Worm (Caenorhabditis elegans) whole organism, L1 larva: ENCODE measurements around the gene nars-2.

Experiments
- C04F5.9 ChIP-seq: sonication (generic microtip); optimal IDR thresholded peaks from 2 replicates; lab custom pipeline; 2016; ENCODE audit warnings: missing genetic modification characterization, missing compliant biosample characterization
- C16A3.4 ChIP-seq: fragments of 150-350 bp; optimal IDR thresholded peaks from 2 replicates; lab custom pipeline; 2014; ENCODE audit warnings: missing biosample characterization, missing genetic modification characterization
- F16B12.6 ChIP-seq: fragments of 150-350 bp; optimal IDR thresholded peaks from 2 replicates; lab custom pipeline; 2014; ENCODE audit warnings: missing biosample characterization, missing genetic modification characterization
- blmp-1 ChIP-seq: fragments of 150-350 bp; optimal IDR thresholded peaks from 2 replicates; lab custom pipeline; 2014; ENCODE audit warnings: missing biosample characterization, missing genetic modification characterization
- ceh-63 ChIP-seq: fragments of 200-800 bp; sonication (Bioruptor generic); optimal IDR thresholded peaks from 2 replicates; lab custom pipeline; 2018; ENCODE audit warnings: mild to moderate bottlenecking, missing genetic modification characterization, missing compliant biosample characterization
- ceh-8 ChIP-seq: fragments of 200-800 bp; sonication (Bioruptor generic); optimal IDR thresholded peaks from 2 replicates; lab custom pipeline; 2018; ENCODE audit warnings: mild to moderate bottlenecking, missing genetic modification characterization, moderate library complexity, missing compliant biosample characterization
- ceh-82 ChIP-seq, 3 experiments: fragments of 150-350 bp in 1 of 3; sonication (generic microtip) in 2 of 3; optimal IDR thresholded peaks; 2 replicates each; lab custom pipeline; 2014 to 2017; ENCODE audit warnings: missing biosample characterization in 3 of 3, missing genetic modification characterization in 3 of 3
- ceh-88 ChIP-seq: fragments of 200-800 bp; sonication (Bioruptor generic); IDR thresholded peaks from 2 replicates; pipeline ENCODE4 v1.3.6; 2022; ENCODE audit warnings: missing genetic modification characterization, missing compliant biosample characterization
- dsc-1 ChIP-seq: sonication (generic microtip); optimal IDR thresholded peaks from 2 replicates; lab custom pipeline; 2016; ENCODE audit warnings: mild to moderate bottlenecking, missing genetic modification characterization, missing compliant biosample characterization
- efl-1 ChIP-seq, 4 experiments: fragments of 150-350 bp; optimal IDR thresholded peaks in 3 of 4; peaks in 1 of 4; 1 replicate in 1 of 4; 2 replicates in 3 of 4; lab custom pipeline; 2014; ENCODE audit warnings: missing biosample characterization in 2 of 4, missing genetic modification characterization in 2 of 4, missing genetic modification reagents in 2 of 4
- egl-27 ChIP-seq, 2 experiments: fragments of 150-350 bp in 1 of 2; sonication (generic microtip); optimal IDR thresholded peaks; 3 replicates each; lab custom pipeline; 2017 to 2018; ENCODE audit warnings: missing biosample characterization in 2 of 2, missing genetic modification characterization in 2 of 2, missing genetic modification reagents in 2 of 2
- ets-5 ChIP-seq: fragments of 200-800 bp; sonication (Bioruptor generic); IDR thresholded peaks from 2 replicates; pipeline ENCODE4 v1.3.6; 2022; ENCODE audit warnings: missing genetic modification characterization, missing compliant biosample characterization
- hpl-2 ChIP-seq: fragments of 150-350 bp; optimal IDR thresholded peaks from 2 replicates; lab custom pipeline; 2014; ENCODE audit warnings: missing biosample characterization, missing genetic modification reagents, missing genetic modification characterization
- irx-1 ChIP-seq: sonication (generic microtip); optimal IDR thresholded peaks from 2 replicates; lab custom pipeline; 2016; ENCODE audit warnings: missing genetic modification characterization, missing compliant biosample characterization
- jun-1 ChIP-seq: fragments of 150-350 bp; optimal IDR thresholded peaks from 2 replicates; lab custom pipeline; 2014; ENCODE audit warnings: missing biosample characterization, missing genetic modification reagents, missing genetic modification characterization
- lin-13 ChIP-seq: fragments of 150-350 bp; optimal IDR thresholded peaks from 2 replicates; lab custom pipeline; 2014; ENCODE audit warnings: missing biosample characterization, missing genetic modification reagents, missing genetic modification characterization
- lin-14 ChIP-seq: fragments of 200-800 bp; sonication (Bioruptor generic); optimal IDR thresholded peaks from 2 replicates; lab custom pipeline; 2018; ENCODE audit warnings: mild to moderate bottlenecking, missing genetic modification characterization, moderate library complexity, missing compliant biosample characterization
- lin-15B ChIP-seq: fragments of 150-350 bp; sonication (generic microtip); optimal IDR thresholded peaks from 3 replicates; lab custom pipeline; 2014; ENCODE audit warnings: missing biosample characterization, missing genetic modification characterization
- lin-39 ChIP-seq: fragments of 150-350 bp; optimal IDR thresholded peaks from 2 replicates; lab custom pipeline; 2014; ENCODE audit warnings: missing biosample characterization, missing genetic modification reagents, missing genetic modification characterization
- mdl-1 ChIP-seq, 2 experiments: fragments of 150-350 bp; optimal IDR thresholded peaks; 2 replicates each; lab custom pipeline; 2014 to 2017; ENCODE audit warnings: missing biosample characterization in 2 of 2, missing genetic modification characterization in 2 of 2, inconsistent platforms in 1 of 2
- mef-2 ChIP-seq: fragments of 150-350 bp; optimal IDR thresholded peaks from 2 replicates; lab custom pipeline; 2014; ENCODE audit warnings: missing biosample characterization, missing genetic modification characterization
- mep-1 ChIP-seq: fragments of 150-350 bp; optimal IDR thresholded peaks from 2 replicates; lab custom pipeline; 2014; ENCODE audit warnings: missing biosample characterization, missing genetic modification characterization
- nhr-20 ChIP-seq: sonication (generic microtip); optimal IDR thresholded peaks from 2 replicates; lab custom pipeline; 2016; ENCODE audit warnings: mild to moderate bottlenecking, missing genetic modification characterization, missing compliant biosample characterization
- nhr-28 ChIP-seq: fragments of 150-350 bp; optimal IDR thresholded peaks from 2 replicates; lab custom pipeline; 2014; ENCODE audit warnings: missing biosample characterization, missing genetic modification characterization
- nhr-71 ChIP-seq: sonication (generic microtip); optimal IDR thresholded peaks from 2 replicates; lab custom pipeline; 2016; ENCODE audit warnings: mild to moderate bottlenecking, missing genetic modification characterization, moderate library complexity, missing compliant biosample characterization
- nhr-77 ChIP-seq: fragments of 150-350 bp; optimal IDR thresholded peaks from 2 replicates; lab custom pipeline; 2014; ENCODE audit warnings: missing biosample characterization, missing genetic modification characterization
- nhr-84 ChIP-seq: sonication (generic microtip); optimal IDR thresholded peaks from 2 replicates; lab custom pipeline; 2017; ENCODE audit warnings: missing biosample characterization, missing genetic modification characterization
- nhr-85 ChIP-seq: sonication (generic microtip); peaks from one replicate; lab custom pipeline; 2016; ENCODE audit warnings: missing genetic modification characterization, inconsistent platforms, missing compliant biosample characterization
- nhr-90 ChIP-seq: sonication (generic microtip); optimal IDR thresholded peaks from 2 replicates; lab custom pipeline; 2016; ENCODE audit warnings: mild to moderate bottlenecking, missing genetic modification characterization, missing compliant biosample characterization; ENCODE audit not compliant: poor library complexity
- pag-3 ChIP-seq: sonication (generic microtip); optimal IDR thresholded peaks from 2 replicates; lab custom pipeline; 2017; ENCODE audit warnings: missing genetic modification characterization, mild to moderate bottlenecking, missing compliant biosample characterization, antibody characterized with exemption, borderline replicate concordance; ENCODE audit not compliant: insufficient read depth
- snpc-4 ChIP-seq: fragments of 150-350 bp; optimal IDR thresholded peaks from 2 replicates; lab custom pipeline; 2014; ENCODE audit warnings: missing biosample characterization, missing genetic modification characterization
- snu-23 ChIP-seq: sonication (generic microtip); optimal IDR thresholded peaks from 2 replicates; lab custom pipeline; 2016; ENCODE audit warnings: missing genetic modification characterization, missing compliant biosample characterization
- swsn-7 ChIP-seq: sonication (generic microtip); optimal IDR thresholded peaks from 2 replicates; lab custom pipeline; 2016; ENCODE audit warnings: missing genetic modification characterization, missing compliant biosample characterization
- unc-30 ChIP-seq: sonication (generic microtip); optimal IDR thresholded peaks from 2 replicates; lab custom pipeline; 2017; ENCODE audit warnings: missing biosample characterization, missing genetic modification characterization
- unc-86 ChIP-seq: sonication (generic microtip); optimal IDR thresholded peaks from 2 replicates; lab custom pipeline; 2016; ENCODE audit warnings: missing genetic modification characterization, missing compliant biosample characterization
- unc-98 ChIP-seq: fragments of 200-800 bp; sonication (Bioruptor generic); IDR thresholded peaks from 2 replicates; pipeline ENCODE4 v1.3.6; 2022; ENCODE audit warnings: missing genetic modification characterization, missing compliant biosample characterization
- xbp-1 ChIP-seq: sonication (generic microtip); optimal IDR thresholded peaks from 2 replicates; lab custom pipeline; 2016; ENCODE audit warnings: missing genetic modification characterization, missing compliant biosample characterization
- zip-4 ChIP-seq: fragments of 200-800 bp; sonication (Bioruptor generic); optimal IDR thresholded peaks from 2 replicates; lab custom pipeline; 2018; ENCODE audit warnings: mild to moderate bottlenecking, missing genetic modification characterization, moderate library complexity, missing compliant biosample characterization
- ztf-11 ChIP-seq, 2 experiments: sonication (generic microtip); optimal IDR thresholded peaks; 2 replicates each; lab custom pipeline; 2016 to 2017; ENCODE audit warnings: missing genetic modification characterization in 2 of 2, missing biosample characterization in 1 of 2, missing compliant biosample characterization in 1 of 2

The nars-2 gene

DNA sequence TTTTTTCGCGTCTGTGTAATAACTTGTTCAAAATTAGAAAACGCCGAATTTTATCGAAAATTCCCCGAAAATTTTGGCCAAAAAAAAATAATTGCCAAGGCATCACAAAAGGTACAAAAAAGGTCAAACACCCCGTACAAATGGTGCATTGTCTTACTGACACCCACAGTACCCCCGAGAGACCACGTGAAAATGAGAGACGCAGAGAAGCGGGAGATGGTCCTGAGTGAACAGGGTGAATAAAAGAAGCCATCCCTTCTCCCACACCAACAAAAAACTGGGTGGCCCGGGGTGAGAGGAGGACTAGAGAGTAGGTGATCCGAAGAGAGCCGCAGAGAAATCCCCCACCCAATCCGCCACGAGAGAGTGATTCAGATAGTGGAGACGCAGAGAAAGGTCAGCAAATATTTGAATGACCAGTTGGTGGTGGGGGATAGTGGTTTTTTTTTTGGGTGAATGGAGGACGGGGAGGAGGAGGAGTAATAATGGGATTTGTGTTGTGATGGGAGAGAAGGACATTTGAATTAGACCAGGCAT, 19.2 kb downstream of the nars-2 start:
- peak in 1 of 2 experiments; percentile 22 for TF ChIP-seq ztf-11 (tag; optimal IDR thresholded peaks at IDR 0.05; lab: Kevin White, UChicago)
- no peak for TF ChIP-seq lin-15B (tag; lab: Kevin White, UChicago)

DNA sequence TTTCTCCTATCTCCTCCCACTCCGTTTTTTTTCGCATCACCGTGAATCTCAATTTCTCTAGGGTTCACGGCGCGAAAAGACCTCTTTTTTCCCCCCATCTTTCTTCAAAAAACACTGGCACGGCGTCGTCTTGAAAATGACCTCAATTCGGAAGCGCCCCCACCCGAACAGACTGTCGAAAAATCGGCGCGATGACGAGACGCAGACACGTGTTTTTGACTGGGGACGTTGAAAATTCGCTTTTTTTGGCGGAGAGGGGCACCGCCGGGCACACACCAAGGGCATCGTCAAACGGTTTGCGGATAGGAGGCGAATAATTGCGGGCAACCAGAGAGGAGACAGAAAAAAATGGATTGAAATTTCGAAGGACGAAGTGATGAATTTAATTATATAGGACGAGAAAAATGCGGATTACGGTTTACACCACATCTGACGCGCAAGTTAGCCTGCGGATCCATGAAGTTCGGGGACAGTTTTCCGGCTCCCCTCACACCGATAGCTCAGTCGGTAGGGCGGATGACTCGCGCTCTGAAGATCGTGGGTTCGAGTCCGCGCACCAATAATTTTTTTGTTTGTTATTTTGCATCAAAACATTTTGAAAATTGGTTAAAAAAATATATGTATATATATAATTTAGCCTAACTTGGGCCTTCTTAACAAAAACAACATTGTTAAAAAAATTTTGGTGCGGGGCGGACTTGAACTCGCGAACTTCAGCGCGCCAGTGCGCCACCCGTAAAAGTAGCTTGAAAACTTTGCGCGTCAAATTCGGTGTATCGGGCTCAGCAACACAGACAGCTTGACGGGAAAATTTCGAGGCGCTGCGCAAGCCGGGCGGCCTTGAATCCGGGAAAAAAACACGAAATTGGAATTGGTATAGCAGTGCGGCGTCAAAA, 21.8 kb downstream of the nars-2 start:
- TF ChIP-seq lin-13 (GFP tag; lab: Kevin White, UChicago) (no peak), xbp-1 (no peak), jun-1 (no peak), snpc-4 (no peak), lin-14 (GFP tag; lab: Kevin White, UChicago) (peak; percentile 60), zip-4 (no peak), ceh-8 (GFP tag; lab: Kevin White, UChicago) (no peak), ets-5 (GFP tag; lab: Robert Waterston, UW) (no peak), nhr-90 (no peak), ztf-11 (tag; optimal IDR thresholded peaks at IDR 0.05; lab: Kevin White, UChicago) (no peak), mep-1 (tag; lab: Kevin White, UChicago) (peak; percentile 39), ceh-82 (tag; optimal IDR thresholded peaks at IDR 0.05; lab: Kevin White, UChicago) (no peak), nhr-85 (tag; lab: Kevin White, UChicago) (peak; percentile 57), irx-1 (no peak), blmp-1 (peak; percentile 87), pag-3 (tag; lab: Kevin White, UChicago) (no peak), C16A3.4 (tag; lab: Kevin White, UChicago) (no peak), nhr-77 (tag; lab: Kevin White, UChicago) (no peak), hpl-2 (no peak), unc-30 (tag; lab: Kevin White, UChicago) (no peak), snu-23 (GFP tag; lab: Kevin White, UChicago) (no peak), unc-86 (no peak), nhr-28 (tag; lab: Kevin White, UChicago) (no peak), efl-1 (optimal IDR thresholded peaks at IDR 0.05; lab: Kevin White, UChicago) (no peak), efl-1 (GFP tag; optimal IDR thresholded peaks at IDR 0.05 in 1 of 2; lab: Kevin White, UChicago) (peak in 1 of 2 experiments; percentile 87), ceh-88 (GFP tag; lab: Robert Waterston, UW) (no peak)

DNA sequence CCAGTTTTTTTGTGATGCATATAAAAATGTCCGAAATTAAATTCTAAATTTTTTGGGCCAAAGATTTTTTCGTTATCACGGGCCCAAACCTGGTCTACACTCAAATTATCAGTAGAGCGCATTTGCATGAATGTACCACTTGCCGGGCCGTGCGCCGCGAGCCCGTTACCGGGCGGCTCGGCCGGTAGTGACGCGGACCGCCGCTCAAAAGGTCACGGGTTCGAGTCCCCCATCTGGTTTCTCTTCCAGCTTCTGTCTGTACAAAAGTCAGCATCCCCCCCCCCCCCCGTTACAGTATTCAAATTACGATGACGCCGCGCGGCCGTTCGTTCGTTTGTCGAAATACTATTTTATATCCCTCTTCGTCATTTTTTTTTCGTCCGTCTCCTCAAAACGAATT, 23.2 kb downstream of the nars-2 start:
- TF ChIP-seq mdl-1 (tag; optimal IDR thresholded peaks at IDR 0.05; lab: Kevin White, UChicago) (no peak), lin-15B (tag; lab: Kevin White, UChicago) (no peak), hpl-2 (no peak), swsn-7 (tag; lab: Kevin White, UChicago) (no peak), nhr-84 (tag; lab: Kevin White, UChicago) (no peak), dsc-1 (tag; lab: Kevin White, UChicago) (no peak), C04F5.9 (tag; lab: Kevin White, UChicago) (no peak), unc-98 (GFP tag; lab: Robert Waterston, UW) (no peak), F16B12.6 (tag; lab: Kevin White, UChicago) (no peak), ceh-63 (GFP tag; lab: Kevin White, UChicago) (no peak), nhr-20 (tag; lab: Kevin White, UChicago) (no peak), nhr-90 (no peak), nhr-85 (tag; lab: Kevin White, UChicago) (no peak), blmp-1 (no peak), mef-2 (tag; lab: Kevin White, UChicago) (no peak), nhr-71 (tag; lab: Kevin White, UChicago) (no peak), lin-39 (tag; lab: Kevin White, UChicago) (no peak), egl-27 (tag; optimal IDR thresholded peaks at IDR 0.05; lab: Kevin White, UChicago) (no peak), ets-5 (GFP tag; lab: Robert Waterston, UW) (no peak), C16A3.4 (tag; lab: Kevin White, UChicago) (no peak)
